Fruit fly (Drosophila melanogaster) whole organism, embryonic: ENCODE data around the gene CG14664.
A peak's percentile ranks its signal among the peaks of the same experiment; 100 is the strongest.

ENCODE experiments used
- Bteb2 ChIP-seq: fragments of 200-800 bp; sonication (Bioruptor generic); optimal IDR thresholded peaks from 2 replicates; lab custom pipeline; 2016; ENCODE audit warnings: missing biosample characterization, missing genetic modification characterization
- CG11398 ChIP-seq: fragments of 200-800 bp; sonication (Bioruptor generic); optimal IDR thresholded peaks from 2 replicates; lab custom pipeline; 2016; ENCODE audit warnings: missing biosample characterization, missing genetic modification characterization
- CG11504 ChIP-seq: fragments of 200-800 bp; sonication (Bioruptor generic); optimal IDR thresholded peaks from 3 replicates; lab custom pipeline; 2019; ENCODE audit warnings: missing biosample characterization, mild to moderate bottlenecking, missing genetic modification characterization, moderate library complexity
- CG12155 ChIP-seq: fragments of 200-800 bp; sonication (Bioruptor generic); optimal IDR thresholded peaks from 3 replicates; lab custom pipeline; 2016; ENCODE audit warnings: missing biosample characterization, missing genetic modification characterization
- CG13624 ChIP-seq: fragments of 200-800 bp; sonication (Bioruptor generic); optimal IDR thresholded peaks from 2 replicates; lab custom pipeline; 2016; ENCODE audit warnings: missing biosample characterization, missing genetic modification characterization
- CG15696 ChIP-seq: fragments of 200-800 bp; sonication (Bioruptor generic); optimal IDR thresholded peaks from 2 replicates; lab custom pipeline; 2019; ENCODE audit warnings: missing biosample characterization, mild to moderate bottlenecking, missing genetic modification characterization, moderate library complexity
- CG1832 ChIP-seq: fragments of 200-800 bp; sonication (Bioruptor generic); optimal IDR thresholded peaks from 2 replicates; lab custom pipeline; 2017; ENCODE audit warnings: missing biosample characterization, mild to moderate bottlenecking, missing genetic modification characterization, inconsistent platforms
- CG2116 ChIP-seq: fragments of 200-800 bp; sonication (Bioruptor generic); optimal IDR thresholded peaks from 3 replicates; lab custom pipeline; 2018; ENCODE audit warnings: missing biosample characterization, mild to moderate bottlenecking, missing genetic modification characterization
- CG2889 ChIP-seq: fragments of 200-800 bp; sonication (Bioruptor generic); IDR thresholded peaks from 3 replicates; pipeline ENCODE4 v1.3.6; 2022; ENCODE audit warnings: missing biosample characterization, missing genetic modification characterization
- CG4282 ChIP-seq: fragments of 200-800 bp; sonication (Bioruptor generic); optimal IDR thresholded peaks from 2 replicates; lab custom pipeline; 2016; ENCODE audit warnings: missing biosample characterization, missing genetic modification characterization
- CG4424 ChIP-seq: fragments of 200-800 bp; sonication (Bioruptor generic); optimal IDR thresholded peaks from 3 replicates; lab custom pipeline; 2016; ENCODE audit warnings: missing biosample characterization, missing genetic modification characterization
- CG6689 ChIP-seq: fragments of 200-800 bp; sonication (Bioruptor generic); IDR thresholded peaks from 2 replicates; pipeline ENCODE4 v1.3.6; 2022; ENCODE audit warnings: missing biosample characterization, missing genetic modification characterization
- CG7786 ChIP-seq: fragments of 200-800 bp; sonication (Bioruptor generic); optimal IDR thresholded peaks from 2 replicates; lab custom pipeline; 2016; ENCODE audit warnings: missing biosample characterization, missing genetic modification characterization
- CG7987 ChIP-seq: fragments of 200-800 bp; sonication (Bioruptor generic); optimal IDR thresholded peaks from 2 replicates; lab custom pipeline; 2018; ENCODE audit warnings: missing biosample characterization, mild to moderate bottlenecking, missing genetic modification characterization, moderate library complexity
- D ChIP-seq, 2 experiments: fragments of 200-800 bp in 1 of 2; fragments of >200 bp in 1 of 2; sonication (Bioruptor generic) in 1 of 2; optimal IDR thresholded peaks; 2 replicates in 1 of 2; 3 replicates in 1 of 2; lab custom pipeline; 2017; ENCODE audit warnings: mild to moderate bottlenecking in 1 of 2, missing biosample characterization in 1 of 2, missing genetic modification characterization in 1 of 2, missing genetic modification reagents in 1 of 2
- Dref ChIP-seq: fragments of 200-800 bp; sonication (Bioruptor generic); IDR thresholded peaks from 2 replicates; pipeline ENCODE4 v1.3.6; 2022; ENCODE audit warnings: missing biosample characterization, missing genetic modification characterization
- Gsc ChIP-seq: fragments of 200-800 bp; sonication (Bioruptor generic); IDR thresholded peaks from 2 replicates; pipeline ENCODE4 v1.3.6; 2022; ENCODE audit warnings: missing biosample characterization, missing genetic modification characterization
- H2.0 ChIP-seq: fragments of 200-800 bp; sonication (Bioruptor generic); IDR thresholded peaks from 2 replicates; pipeline ENCODE4 v1.3.6; 2022; ENCODE audit warnings: missing biosample characterization, missing genetic modification characterization
- Hmx ChIP-seq: fragments of 200-800 bp; sonication (Bioruptor generic); optimal IDR thresholded peaks from 2 replicates; lab custom pipeline; 2016; ENCODE audit warnings: missing biosample characterization, missing genetic modification characterization
- Lim3 ChIP-seq: fragments of 200-800 bp; sonication (Bioruptor generic); IDR thresholded peaks from 2 replicates; pipeline ENCODE4 v1.3.6; 2022; ENCODE audit warnings: missing biosample characterization, missing genetic modification characterization
- NC2β ChIP-seq: fragments of 200-800 bp; sonication (Bioruptor generic); optimal IDR thresholded peaks from 2 replicates; lab custom pipeline; 2016; ENCODE audit warnings: missing biosample characterization, missing genetic modification characterization
- Neu2 ChIP-seq: fragments of 200-800 bp; sonication (Bioruptor generic); optimal IDR thresholded peaks from 3 replicates; lab custom pipeline; 2016; ENCODE audit warnings: missing biosample characterization, missing genetic modification characterization, borderline replicate concordance
- Rx ChIP-seq: fragments of 200-800 bp; sonication (Bioruptor generic); IDR thresholded peaks from 2 replicates; pipeline ENCODE4 v1.3.6; 2022; ENCODE audit warnings: missing biosample characterization, missing genetic modification characterization
- Sin3A ChIP-seq: fragments of >200 bp; optimal IDR thresholded peaks from 2 replicates; lab custom pipeline; 2018
- Tbp ChIP-seq: fragments of >200 bp; optimal IDR thresholded peaks from 2 replicates; lab custom pipeline; 2018; ENCODE audit warnings: missing biosample characterization, missing genetic modification characterization
- Usf ChIP-seq: fragments of 200-800 bp; sonication (Bioruptor generic); optimal IDR thresholded peaks from 2 replicates; lab custom pipeline; 2017; ENCODE audit warnings: missing genotype, missing biosample characterization, missing genetic modification characterization
- ara ChIP-seq: fragments of 200-800 bp; sonication (Bioruptor generic); IDR thresholded peaks from 2 replicates; pipeline ENCODE4 v1.3.6; 2022; ENCODE audit warnings: missing biosample characterization, missing genetic modification characterization
- ato ChIP-seq: fragments of 200-800 bp; sonication (Bioruptor generic); IDR thresholded peaks from 2 replicates; pipeline ENCODE4 v1.3.6; 2022; ENCODE audit warnings: missing biosample characterization, missing genetic modification characterization; ENCODE audit not compliant: partially characterized antibody
- az2 ChIP-seq: fragments of 200-800 bp; sonication (Bioruptor generic); optimal IDR thresholded peaks from 3 replicates; lab custom pipeline; 2016; ENCODE audit warnings: missing biosample characterization, missing genetic modification characterization
- chm ChIP-seq: fragments of 200-800 bp; sonication (Bioruptor generic); IDR thresholded peaks from 2 replicates; pipeline ENCODE4 v1.3.6; 2022; ENCODE audit warnings: missing biosample characterization, missing genetic modification characterization
- ci ChIP-seq: fragments of 200-800 bp; sonication (Bioruptor generic); IDR thresholded peaks from 3 replicates; pipeline ENCODE4 v1.3.6; 2022; ENCODE audit warnings: missing biosample characterization, missing genetic modification characterization
- dmrt99B ChIP-seq: fragments of 200-800 bp; sonication (Bioruptor generic); optimal IDR thresholded peaks from 2 replicates; lab custom pipeline; 2018; ENCODE audit warnings: missing biosample characterization, mild to moderate bottlenecking, missing genetic modification characterization, moderate library complexity
- dysf ChIP-seq: fragments of 200-800 bp; sonication (Bioruptor generic); IDR thresholded peaks from 3 replicates; pipeline ENCODE4 v1.3.6; 2022; ENCODE audit warnings: missing biosample characterization, missing genetic modification characterization
- en ChIP-seq: fragments of 200-800 bp; sonication (Bioruptor generic); optimal IDR thresholded peaks from 2 replicates; lab custom pipeline; 2016; ENCODE audit warnings: missing biosample characterization, missing genetic modification characterization
- gce ChIP-seq: fragments of 200-800 bp; sonication (Bioruptor generic); IDR thresholded peaks from 3 replicates; pipeline ENCODE4 v1.3.6; 2022; ENCODE audit warnings: missing biosample characterization, missing genetic modification characterization
- hkb ChIP-seq, 2 experiments: fragments of 200-800 bp in 1 of 2; fragments of >200 bp in 1 of 2; sonication (Bioruptor generic) in 1 of 2; IDR thresholded peaks in 1 of 2; optimal IDR thresholded peaks in 1 of 2; 2 replicates each; pipeline versions ENCODE4 v1.3.6 to Lab custom; 2017 to 2022; ENCODE audit warnings: missing biosample characterization in 1 of 2, missing genetic modification characterization in 1 of 2
- jumu ChIP-seq: fragments of 200-800 bp; sonication (Bioruptor generic); optimal IDR thresholded peaks from 3 replicates; lab custom pipeline; 2016; ENCODE audit warnings: missing biosample characterization, missing genetic modification characterization
- lab ChIP-seq: fragments of 200-800 bp; sonication (Bioruptor generic); optimal IDR thresholded peaks from 3 replicates; lab custom pipeline; 2017; ENCODE audit warnings: missing biosample characterization, missing genetic modification characterization, mild to moderate bottlenecking, moderate library complexity, missing genetic modification reagents
- mam ChIP-seq: fragments of 200-800 bp; sonication (Bioruptor generic); optimal IDR thresholded peaks from 3 replicates; lab custom pipeline; 2016; ENCODE audit warnings: missing biosample characterization, missing genetic modification characterization
- pan ChIP-seq, 4 experiments: fragments of >200 bp in 3 of 4; fragments of 200-800 bp in 1 of 4; sonication (Bioruptor generic) in 1 of 4; optimal IDR thresholded peaks in 3 of 4; IDR thresholded peaks in 1 of 4; 2 replicates each; pipeline versions ENCODE4 v1.3.6 to Lab custom; 2017 to 2022; ENCODE audit warnings: missing biosample characterization in 2 of 4, missing genetic modification characterization in 2 of 4, mixed read lengths in 1 of 4
- sc ChIP-seq, 3 experiments: fragments of >200 bp in 2 of 3; fragments of 200-800 bp in 1 of 3; sonication (Bioruptor generic) in 1 of 3; optimal IDR thresholded peaks; 2 replicates in 2 of 3; 3 replicates in 1 of 3; lab custom pipeline; 2017; ENCODE audit warnings: mild to moderate bottlenecking in 1 of 3, missing biosample characterization in 1 of 3, missing genetic modification characterization in 1 of 3, missing genetic modification reagents in 1 of 3
- shn ChIP-seq: fragments of 200-800 bp; sonication (Bioruptor generic); optimal IDR thresholded peaks from 3 replicates; lab custom pipeline; 2016; ENCODE audit warnings: missing biosample characterization, missing genetic modification characterization
- sima ChIP-seq: fragments of 200-800 bp; sonication (Bioruptor generic); optimal IDR thresholded peaks from 2 replicates; lab custom pipeline; 2016; ENCODE audit warnings: missing biosample characterization, missing genetic modification characterization
- so ChIP-seq: fragments of 200-800 bp; sonication (Bioruptor generic); IDR thresholded peaks from 3 replicates; pipeline ENCODE4 v1.3.6; 2022; ENCODE audit warnings: missing biosample characterization, missing genetic modification characterization
- tgo ChIP-seq: fragments of 200-800 bp; sonication (Bioruptor generic); IDR thresholded peaks from 3 replicates; pipeline ENCODE4 v1.3.6; 2022; ENCODE audit warnings: missing biosample characterization, missing genetic modification characterization
- tio ChIP-seq: fragments of 200-800 bp; sonication (Bioruptor generic); optimal IDR thresholded peaks from 2 replicates; lab custom pipeline; 2017; ENCODE audit warnings: missing biosample characterization, missing genetic modification characterization, inconsistent platforms
- unpg ChIP-seq: fragments of 200-800 bp; sonication (Bioruptor generic); optimal IDR thresholded peaks from 3 replicates; lab custom pipeline; 2018; ENCODE audit warnings: missing biosample characterization, mild to moderate bottlenecking, missing genetic modification characterization, moderate library complexity
- wdn ChIP-seq: fragments of 200-800 bp; sonication (Bioruptor generic); IDR thresholded peaks from 2 replicates; pipeline ENCODE4 v1.3.6; 2022; ENCODE audit warnings: missing biosample characterization, missing genetic modification characterization
- zf30C ChIP-seq: fragments of 200-800 bp; sonication (Bioruptor generic); optimal IDR thresholded peaks from 3 replicates; lab custom pipeline; 2018; ENCODE audit warnings: missing biosample characterization, mild to moderate bottlenecking, missing genetic modification characterization

CG14664 gene

dm6 chr3R:5250530-5251242 is 26.7 kb downstream of the CG14664 start:
- TF ChIP-seq en (no peak), Dref (GFP tag; lab: Robert Waterston, UW) (no peak), tgo (peak; percentile 25; the same call in 2 of the 3 replicates), tio (GFP tag; lab: Kevin White, UChicago) (peak; percentile 20), Usf (GFP tag; lab: Kevin White, UChicago) (no peak), Neu2 (GFP tag; lab: Kevin White, UChicago) (no peak), CG11504 (tag; lab: Kevin White, UChicago) (peak; percentile 5), lab (GFP tag; lab: Kevin White, UChicago) (peak; percentile 58), CG2116 (no peak), hkb (optimal IDR thresholded peaks at IDR 0.05; lab: Kevin White, UChicago) (no peak), hkb (GFP tag; IDR thresholded peaks at IDR 0.05; lab: Robert Waterston, UW) (peak; percentile 34; the same call in 1 of the 2 replicates), Hmx (GFP tag; lab: Kevin White, UChicago) (no peak), D (optimal IDR thresholded peaks at IDR 0.05; lab: Kevin White, UChicago) (no peak), D (GFP tag; optimal IDR thresholded peaks at IDR 0.05; lab: Kevin White, UChicago) (no peak), ato (GFP tag; lab: Robert Waterston, UW) (no peak), CG12155 (GFP tag; lab: Kevin White, UChicago) (peak; percentile 1), sc (optimal IDR thresholded peaks at IDR 0.05; lab: Kevin White, UChicago) (no peak), sc (GFP tag; optimal IDR thresholded peaks at IDR 0.05; lab: Kevin White, UChicago) (no peak), CG13624 (GFP tag; lab: Kevin White, UChicago) (peak; percentile 11), mam (GFP tag; lab: Kevin White, UChicago) (peak; percentile 28), ci (GFP tag; lab: Robert Waterston, UW) (no peak), CG7786 (GFP tag; lab: Kevin White, UChicago) (peak; percentile 22), CG4424 (peak; percentile 7), CG2889 (GFP tag; lab: Robert Waterston, UW) (no peak), CG11398 (no peak), wdn (no peak), az2 (GFP tag; lab: Kevin White, UChicago) (no peak), NC2β (GFP tag; lab: Kevin White, UChicago) (no peak), Rx (GFP tag; lab: Robert Waterston, UW) (no peak), Sin3A (lab: Kevin White, UChicago) (no peak), pan (optimal IDR thresholded peaks at IDR 0.05; lab: Kevin White, UChicago) (no peak), pan (GFP tag; optimal IDR thresholded peaks at IDR 0.05 in 1 of 2, IDR thresholded peaks at IDR 0.05 in 1 of 2) (peak in 1 of 2 experiments; percentile 27), Lim3 (GFP tag; lab: Robert Waterston, UW) (no peak), H2.0 (0 out of 2 replicates have a peak, but pooled peaks have one; percentile 11), Gsc (GFP tag; lab: Robert Waterston, UW) (no peak), CG6689 (GFP tag; lab: Robert Waterston, UW) (no peak), Bteb2 (no peak), jumu (GFP tag; lab: Kevin White, UChicago) (no peak), shn (GFP tag; lab: Kevin White, UChicago) (peak; percentile 9), unpg (GFP tag; lab: Kevin White, UChicago) (no peak), sima (GFP tag; lab: Kevin White, UChicago) (no peak), CG4282 (no peak), Tbp (GFP tag; lab: Kevin White, UChicago) (no peak), dmrt99B (tag; lab: Kevin White, UChicago) (peak; percentile 9), CG15696 (tag; lab: Kevin White, UChicago) (no peak), CG7987 (no peak), chm (GFP tag; lab: Robert Waterston, UW) (no peak), gce (GFP tag; lab: Robert Waterston, UW) (no peak), CG1832 (GFP tag; lab: Kevin White, UChicago) (no peak), dysf (GFP tag; lab: Robert Waterston, UW) (no peak), ara (GFP tag; lab: Robert Waterston, UW) (peak; percentile 37; the same call in 1 of the 2 replicates), zf30C (GFP tag; lab: Kevin White, UChicago) (peak; percentile 63), so (GFP tag; lab: Robert Waterston, UW) (no peak)
